Worm (Caenorhabditis elegans) whole organism, L2 larva: ENCODE results near the gene sulp-4.

ENCODE experiments used
- R02D3.7 ChIP-seq: fragments of 150-350 bp; optimal IDR thresholded peaks from 2 replicates; lab custom pipeline; 2014; ENCODE audit warnings: missing biosample characterization, missing genetic modification characterization
- alr-1 ChIP-seq: fragments of 150-350 bp; optimal IDR thresholded peaks from 2 replicates; lab custom pipeline; 2014; ENCODE audit warnings: missing biosample characterization, missing genetic modification characterization
- ceh-82 ChIP-seq: fragments of 150-350 bp; optimal IDR thresholded peaks from 2 replicates; lab custom pipeline; 2014; ENCODE audit warnings: missing biosample characterization, missing genetic modification characterization
- dmd-4 ChIP-seq: sonication (generic microtip); optimal IDR thresholded peaks from 2 replicates; lab custom pipeline; 2017; ENCODE audit warnings: missing biosample characterization, missing genetic modification characterization
- egl-27 ChIP-seq: sonication (generic microtip); optimal IDR thresholded peaks from 3 replicates; lab custom pipeline; 2017; ENCODE audit warnings: missing biosample characterization, missing genetic modification reagents, missing genetic modification characterization
- mdl-1 ChIP-seq, 2 experiments: fragments of 150-350 bp in 1 of 2; sonication (generic microtip) in 1 of 2; optimal IDR thresholded peaks; 2 replicates each; lab custom pipeline; 2017; ENCODE audit warnings: missing biosample characterization in 2 of 2, missing genetic modification characterization in 2 of 2
- nhr-237 ChIP-seq: fragments of 150-350 bp; optimal IDR thresholded peaks from 2 replicates; lab custom pipeline; 2014; ENCODE audit warnings: missing biosample characterization, missing genetic modification characterization
- skn-1 ChIP-seq: sonication (generic microtip); optimal IDR thresholded peaks from 2 replicates; lab custom pipeline; 2017; ENCODE audit warnings: missing biosample characterization, missing genetic modification characterization
- sma-3 ChIP-seq: sonication (generic microtip); optimal IDR thresholded peaks from 2 replicates; lab custom pipeline; 2016; ENCODE audit warnings: missing genetic modification reagents, missing genetic modification characterization, missing compliant biosample characterization
- snpc-4 ChIP-seq: fragments of 150-350 bp; optimal IDR thresholded peaks from 2 replicates; lab custom pipeline; 2014; ENCODE audit warnings: missing biosample characterization, missing genetic modification characterization
- unc-39 ChIP-seq: fragments of 150-350 bp; optimal IDR thresholded peaks from 2 replicates; lab custom pipeline; 2014; ENCODE audit warnings: missing biosample characterization, missing genetic modification characterization
- ztf-11 ChIP-seq: sonication (generic microtip); optimal IDR thresholded peaks from 2 replicates; lab custom pipeline; 2017; ENCODE audit warnings: missing biosample characterization, missing genetic modification characterization

DNA sequence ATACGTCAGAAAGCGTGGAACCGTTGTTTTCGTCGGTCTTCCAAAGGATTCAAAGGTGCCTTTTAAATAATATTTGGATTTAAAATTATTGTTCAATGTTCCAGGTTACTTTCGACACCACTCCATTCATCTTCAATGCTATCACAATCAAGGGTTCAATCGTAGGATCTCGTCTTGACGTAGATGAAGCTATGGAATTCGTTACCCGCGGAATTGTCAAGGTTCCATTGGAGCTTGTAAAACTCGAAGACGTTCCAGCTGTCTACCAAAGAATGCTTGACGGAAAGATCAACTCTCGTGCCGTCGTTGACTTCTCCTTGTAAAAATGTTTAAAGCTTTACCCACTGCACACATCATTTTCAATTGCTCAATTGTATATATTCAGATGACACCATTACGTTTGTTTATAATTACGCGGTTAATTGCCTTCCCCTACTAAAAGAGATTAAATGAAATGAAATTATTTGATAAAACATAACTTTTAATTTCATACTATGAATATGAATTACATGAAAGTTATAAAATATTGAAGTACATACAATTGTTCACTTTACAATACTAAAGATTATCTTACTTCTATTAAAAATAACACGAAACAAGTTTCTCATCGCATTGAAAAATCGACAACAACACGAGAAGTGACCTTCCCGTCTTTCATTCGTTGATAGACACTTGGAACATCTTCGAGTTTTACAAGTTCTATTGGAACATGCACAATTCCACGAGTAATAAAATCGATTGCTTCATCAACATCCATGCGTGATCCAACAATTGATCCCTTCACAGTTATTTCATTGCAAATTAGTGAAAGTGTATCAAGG lies 14.2 kb downstream of the sulp-4 start:
- TF ChIP-seq mdl-1 (tag; optimal IDR thresholded peaks at IDR 0.05; lab: Kevin White, UChicago) (no peak), egl-27 (tag; lab: Kevin White, UChicago) (no peak), ztf-11 (tag; lab: Kevin White, UChicago) (no peak), nhr-237 (no peak), unc-39 (tag; lab: Kevin White, UChicago) (no peak), R02D3.7 (no peak), sma-3 (GFP tag; lab: Kevin White, UChicago) (no peak), skn-1 (tag; lab: Kevin White, UChicago) (no peak), snpc-4 (tag; lab: Kevin White, UChicago) (no peak), ceh-82 (tag; lab: Kevin White, UChicago) (no peak), dmd-4 (tag; lab: Kevin White, UChicago) (no peak), alr-1 (no peak)
